Worm (Caenorhabditis elegans): ENCODE results near the gene fmo-4.
A peak's percentile ranks its signal among the peaks of the same experiment; 100 is the strongest.

Gene fmo-4

ce11 chrV:13589494-13590176, 16.9 kb downstream of the fmo-4 start, which contains the start of the genes F53F4.2 and F53F4.18:
Gene F53F4.2 (minus strand): TSS chrV:13589594.
Gene F53F4.18 (plus strand): TSS chrV:13590126.
- TF ChIP-seq him-1 (tag; optimal IDR thresholded peaks at IDR 0.05), result no peak
- TF ChIP-seq dao-5 (tag; optimal IDR thresholded peaks at IDR 0.05), result no peak
- no peak for TF ChIP-seq W03F9.2 (tag; optimal IDR thresholded peaks at IDR 0.05)

ce11 chrV:13587902-13588301, 18.6 kb downstream of the fmo-4 start, which contains the start of gene F53F4.17:
Gene F53F4.17 (plus strand): TSS chrV:13588202.
- TF ChIP-seq W03F9.2 (tag; optimal IDR thresholded peaks at IDR 0.05), result no peak
- TF ChIP-seq dao-5 (tag; optimal IDR thresholded peaks at IDR 0.05), result no peak
- no peak for TF ChIP-seq him-1 (tag; optimal IDR thresholded peaks at IDR 0.05)

ce11 chrV:13584484-13584883, 22.0 kb downstream of the fmo-4 start, which contains the start of gene F53F4.1:
Gene F53F4.1 (plus strand): TSS chrV:13584784.
- TF ChIP-seq dao-5 (tag; optimal IDR thresholded peaks at IDR 0.05) (no peak), him-1 (tag; optimal IDR thresholded peaks at IDR 0.05) (no peak), W03F9.2 (tag; optimal IDR thresholded peaks at IDR 0.05) (no peak)

ce11 chrV:13580696-13581095, 25.8 kb downstream of the fmo-4 start, which contains the start of gene C50B8.5:
Gene C50B8.5 (plus strand): TSS chrV:13580968.
- TF ChIP-seq dao-5 (tag; optimal IDR thresholded peaks at IDR 0.05), result no peak
- no peak for TF ChIP-seq him-1 (tag; optimal IDR thresholded peaks at IDR 0.05)
- TF ChIP-seq W03F9.2 (tag; optimal IDR thresholded peaks at IDR 0.05), result no peak

- TF ChIP-seq dao-5 (tag; optimal IDR thresholded peaks at IDR 0.05) (no peak), him-1 (tag; optimal IDR thresholded peaks at IDR 0.05) (no peak), W03F9.2 (tag; optimal IDR thresholded peaks at IDR 0.05) (no peak)
Observed at ce11 chrV:13578637-13579036, 27.9 kb downstream of the fmo-4 start, which contains the start of gene C50B8.6. Gene C50B8.6 (plus strand): TSS chrV:13578972.

ce11 chrV:13577463-13577862, 29.0 kb downstream of the fmo-4 start:
- TF ChIP-seq W03F9.2 (tag; optimal IDR thresholded peaks at IDR 0.05) (no peak), dao-5 (tag; optimal IDR thresholded peaks at IDR 0.05) (no peak), him-1 (tag; optimal IDR thresholded peaks at IDR 0.05) (no peak)

ce11 chrV:13576828-13577227, 29.7 kb downstream of the fmo-4 start:
- TF ChIP-seq dao-5 (tag; optimal IDR thresholded peaks at IDR 0.05) (no peak), W03F9.2 (tag; optimal IDR thresholded peaks at IDR 0.05) (no peak)

ce11 chrV:13575866-13576265, 30.6 kb downstream of the fmo-4 start:
- TF ChIP-seq him-1 (tag; optimal IDR thresholded peaks at IDR 0.05) (no peak), W03F9.2 (tag; optimal IDR thresholded peaks at IDR 0.05) (no peak), dao-5 (tag; optimal IDR thresholded peaks at IDR 0.05) (no peak)

- no peak for TF ChIP-seq dao-5 (tag; optimal IDR thresholded peaks at IDR 0.05)
- no peak for TF ChIP-seq W03F9.2 (tag; optimal IDR thresholded peaks at IDR 0.05)
- no peak for TF ChIP-seq him-1 (tag; optimal IDR thresholded peaks at IDR 0.05)
Observed at ce11 chrV:13571714-13572258, 34.7 kb downstream of the fmo-4 start, which contains the start of gene C50B8.4. Gene C50B8.4 (plus strand): TSS chrV:13572012.

ce11 chrV:13568533-13568932, 38.0 kb downstream of the fmo-4 start, which contains the start of the genes nuaf-1 and bir-2:
Gene nuaf-1 (minus strand): TSS chrV:13568630.
Gene bir-2 (plus strand): TSS chrV:13568850.
- TF ChIP-seq him-1 (tag; optimal IDR thresholded peaks at IDR 0.05) (no peak), dao-5 (tag; optimal IDR thresholded peaks at IDR 0.05) (no peak), W03F9.2 (tag; optimal IDR thresholded peaks at IDR 0.05) (peak; percentile 83)

ce11 chrV:13566967-13567366, 39.5 kb downstream of the fmo-4 start:
- TF ChIP-seq him-1 (tag; optimal IDR thresholded peaks at IDR 0.05) (no peak), dao-5 (tag; optimal IDR thresholded peaks at IDR 0.05) (no peak), W03F9.2 (tag; optimal IDR thresholded peaks at IDR 0.05) (no peak)

- TF ChIP-seq W03F9.2 (tag; optimal IDR thresholded peaks at IDR 0.05) (no peak), dao-5 (tag; optimal IDR thresholded peaks at IDR 0.05) (no peak), him-1 (tag; optimal IDR thresholded peaks at IDR 0.05) (no peak)
Observed at ce11 chrV:13565781-13566180, 40.7 kb downstream of the fmo-4 start, which contains the start of gene slrp-1. Gene slrp-1 (plus strand): TSS chrV:13565863.

- TF ChIP-seq W03F9.2 (tag; optimal IDR thresholded peaks at IDR 0.05) (peak; percentile 85), him-1 (tag; optimal IDR thresholded peaks at IDR 0.05) (no peak)
Observed at ce11 chrV:13565197-13565596, 41.3 kb downstream of the fmo-4 start.

ce11 chrV:13563841-13564240, 42.7 kb downstream of the fmo-4 start, which contains the start of gene grl-17:
Gene grl-17 (minus strand): TSS chrV:13563941.
- TF ChIP-seq dao-5 (tag; optimal IDR thresholded peaks at IDR 0.05) (no peak), him-1 (tag; optimal IDR thresholded peaks at IDR 0.05) (no peak), W03F9.2 (tag; optimal IDR thresholded peaks at IDR 0.05) (no peak)
